Worm (Caenorhabditis elegans): Measurements from ENCODE around the gene F32E10.8.
A peak's percentile ranks its signal among the peaks of the same experiment; 100 is the strongest.

Gene F32E10.8

ce11 chrIV:7573944-7574343 is 6.5 kb downstream of the F32E10.8 start (continued):
- no peak for TF ChIP-seq nhr-84 (tag; optimal IDR thresholded peaks at IDR 0.05)
- TF ChIP-seq isw-1 (GFP tag; IDR thresholded peaks at IDR 0.05): no peak
- no peak for TF ChIP-seq hlh-17 (GFP tag; optimal IDR thresholded peaks at IDR 0.05; ENCODE audit: borderline replicate concordance)
- no peak for TF ChIP-seq ztf-11 (tag; optimal IDR thresholded peaks at IDR 0.05)
- TF ChIP-seq skn-1 (tag; optimal IDR thresholded peaks at IDR 0.05): peak; percentile 39
- peak; percentile 70 for TF ChIP-seq unc-130 (tag; optimal IDR thresholded peaks at IDR 0.05)
- peak; percentile 37 to 73 (median 62) for TF ChIP-seq ceh-82 (tag; optimal IDR thresholded peaks at IDR 0.05)
- TF ChIP-seq grh-1 (GFP tag; IDR thresholded peaks at IDR 0.05): peak; percentile 35; the same call in 1 of the 2 replicates
- TF ChIP-seq nhr-90 (tag; optimal IDR thresholded peaks at IDR 0.05; ENCODE audit: poor library complexity): peak; percentile 76
- TF ChIP-seq lir-3 (tag; optimal IDR thresholded peaks at IDR 0.05; ENCODE audit: poor library complexity): peak; percentile 13
- TF ChIP-seq pag-3 (tag; optimal IDR thresholded peaks at IDR 0.05; ENCODE audit: borderline replicate concordance, insufficient read depth): no peak
- peak; percentile 59 for TF ChIP-seq nhr-77 (tag; optimal IDR thresholded peaks at IDR 0.05)
- peak; percentile 55 for TF ChIP-seq lin-13 (GFP tag; optimal IDR thresholded peaks at IDR 0.05)
- TF ChIP-seq C34B4.2 (tag; optimal IDR thresholded peaks at IDR 0.05): no peak
- TF ChIP-seq irx-1 (tag; optimal IDR thresholded peaks at IDR 0.05): peak; percentile 71
- peak; percentile 79 for TF ChIP-seq C16A3.4 (tag; optimal IDR thresholded peaks at IDR 0.05)
- TF ChIP-seq hlh-4 (tag; optimal IDR thresholded peaks at IDR 0.05): no peak
- peak; percentile 55 for TF ChIP-seq blmp-1 (tag; optimal IDR thresholded peaks at IDR 0.05)
- TF ChIP-seq fkh-4 (tag; optimal IDR thresholded peaks at IDR 0.05; ENCODE audit: borderline replicate concordance): no peak
- peak; percentile 83 for TF ChIP-seq snu-23 (GFP tag; optimal IDR thresholded peaks at IDR 0.05)
- peak; percentile 45 for TF ChIP-seq F16B12.6 (tag; optimal IDR thresholded peaks at IDR 0.05)
- TF ChIP-seq nhr-85 (tag): no peak
- no peak for TF ChIP-seq unc-30 (tag; optimal IDR thresholded peaks at IDR 0.05)
- TF ChIP-seq lin-35 (GFP tag; optimal IDR thresholded peaks at IDR 0.05): peak; percentile 65 to 75
- TF ChIP-seq ceh-90 (tag; optimal IDR thresholded peaks at IDR 0.05): peak; percentile 30
- TF ChIP-seq tbx-2 (tag; optimal IDR thresholded peaks at IDR 0.05): peak; percentile 33
- TF ChIP-seq unc-86 (tag; optimal IDR thresholded peaks at IDR 0.05): peak; percentile 17
- TF ChIP-seq egl-27 (tag; optimal IDR thresholded peaks at IDR 0.05): no peak
- TF ChIP-seq jun-1 (tag; optimal IDR thresholded peaks at IDR 0.05): peak; percentile 47
- TF ChIP-seq lin-39 (tag; optimal IDR thresholded peaks at IDR 0.05): peak; percentile 1
- TF ChIP-seq hpl-2 (GFP tag; optimal IDR thresholded peaks at IDR 0.05): peak; percentile 50
- TF ChIP-seq unc-98 (GFP tag; IDR thresholded peaks at IDR 0.05): no peak
- no peak for TF ChIP-seq ets-5 (GFP tag; IDR thresholded peaks at IDR 0.05)
- peak; percentile 54 for TF ChIP-seq fos-1 (tag; optimal IDR thresholded peaks at IDR 0.05)
- peak in 2 of 3 experiments; percentile 48 to 53 for TF ChIP-seq dpl-1 (GFP tag; optimal IDR thresholded peaks at IDR 0.05)
- TF ChIP-seq mdl-1 (tag; optimal IDR thresholded peaks at IDR 0.05): peak in 1 of 2 experiments; percentile 56
- TF ChIP-seq xbp-1 (tag; optimal IDR thresholded peaks at IDR 0.05): peak; percentile 64
- peak; percentile 76 for TF ChIP-seq mep-1 (tag; optimal IDR thresholded peaks at IDR 0.05)
- TF ChIP-seq sup-37 (GFP tag; optimal IDR thresholded peaks at IDR 0.05): peak; percentile 23
- peak; percentile 15 for TF ChIP-seq lin-15B (tag; optimal IDR thresholded peaks at IDR 0.05)
- no peak for TF ChIP-seq nhr-11 (tag; optimal IDR thresholded peaks at IDR 0.05)
- TF ChIP-seq elt-3 (tag; optimal IDR thresholded peaks at IDR 0.05): peak in 2 of 6 experiments; percentile 0 to 68
- TF ChIP-seq lsy-2 (tag; optimal IDR thresholded peaks at IDR 0.05): peak; percentile 60 to 83
- TF ChIP-seq fkh-8 (tag; optimal IDR thresholded peaks at IDR 0.05): peak; percentile 15
- TF ChIP-seq vab-15 (tag; optimal IDR thresholded peaks at IDR 0.05): peak; percentile 53
- peak; percentile 65 for TF ChIP-seq rnt-1 (tag; optimal IDR thresholded peaks at IDR 0.05)
- TF ChIP-seq nhr-20 (tag; optimal IDR thresholded peaks at IDR 0.05): peak; percentile 59

Data from whole organism, L1 larva.